Fruit fly (Drosophila melanogaster) whole organism: ENCODE results near the gene CG4955.

ENCODE experiments used
- CG8478 ChIP-seq: fragments of >200 bp; optimal IDR thresholded peaks from 2 replicates; lab custom pipeline; 2018; ENCODE audit warnings: inconsistent platforms
- Dll ChIP-seq: fragments of >200 bp; optimal IDR thresholded peaks from 2 replicates; lab custom pipeline; 2017
- EcR ChIP-seq, 2 experiments: fragments of >200 bp; optimal IDR thresholded peaks; 2 replicates each; lab custom pipeline; 2017; ENCODE audit warnings: missing biosample characterization in 2 of 2, missing genetic modification characterization in 2 of 2, missing genetic modification reagents in 2 of 2
- pan ChIP-seq: fragments of >200 bp; optimal IDR thresholded peaks from 2 replicates; lab custom pipeline; 2017
- psq ChIP-seq: fragments of >200 bp; optimal IDR thresholded peaks from 2 replicates; lab custom pipeline; 2017
- usp ChIP-seq: fragments of >200 bp; optimal IDR thresholded peaks from 2 replicates; lab custom pipeline; 2017; ENCODE audit warnings: missing biosample characterization, missing genetic modification characterization, mixed read lengths

CG4955 gene

DNA sequence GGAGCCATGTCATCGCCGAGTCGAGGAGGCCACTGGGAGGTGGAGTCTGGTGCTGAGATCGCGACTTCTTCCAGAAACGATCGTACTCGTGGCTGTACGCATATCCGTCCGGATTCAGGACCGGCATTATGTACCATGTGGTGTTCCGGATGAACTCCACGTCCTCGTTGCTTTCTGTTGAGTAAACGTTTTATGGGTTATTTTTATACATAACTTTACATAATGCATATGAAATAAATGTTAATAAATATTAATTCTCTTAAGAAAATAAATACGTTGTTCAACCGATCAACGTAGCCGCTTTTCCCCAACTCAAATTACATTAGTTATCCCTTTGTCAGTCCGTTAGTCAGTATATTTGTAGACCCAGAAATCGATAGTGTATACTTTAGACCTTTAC, at the start of gene CG4955:
CG4955 (plus strand) TSS at position 301 of the 400 bp plus-strand sequence.
- TF ChIP-seq psq (lab: Kevin White, UChicago): no peak
- TF ChIP-seq pan (lab: Kevin White, UChicago): no peak
- no peak for TF ChIP-seq CG8478 (lab: Kevin White, UChicago)
- TF ChIP-seq Dll (lab: Kevin White, UChicago): no peak
- TF ChIP-seq EcR (GFP tag; optimal IDR thresholded peaks at IDR 0.05; lab: Kevin White, UChicago): no peak
- no peak for TF ChIP-seq usp (GFP tag; lab: Kevin White, UChicago)

DNA sequence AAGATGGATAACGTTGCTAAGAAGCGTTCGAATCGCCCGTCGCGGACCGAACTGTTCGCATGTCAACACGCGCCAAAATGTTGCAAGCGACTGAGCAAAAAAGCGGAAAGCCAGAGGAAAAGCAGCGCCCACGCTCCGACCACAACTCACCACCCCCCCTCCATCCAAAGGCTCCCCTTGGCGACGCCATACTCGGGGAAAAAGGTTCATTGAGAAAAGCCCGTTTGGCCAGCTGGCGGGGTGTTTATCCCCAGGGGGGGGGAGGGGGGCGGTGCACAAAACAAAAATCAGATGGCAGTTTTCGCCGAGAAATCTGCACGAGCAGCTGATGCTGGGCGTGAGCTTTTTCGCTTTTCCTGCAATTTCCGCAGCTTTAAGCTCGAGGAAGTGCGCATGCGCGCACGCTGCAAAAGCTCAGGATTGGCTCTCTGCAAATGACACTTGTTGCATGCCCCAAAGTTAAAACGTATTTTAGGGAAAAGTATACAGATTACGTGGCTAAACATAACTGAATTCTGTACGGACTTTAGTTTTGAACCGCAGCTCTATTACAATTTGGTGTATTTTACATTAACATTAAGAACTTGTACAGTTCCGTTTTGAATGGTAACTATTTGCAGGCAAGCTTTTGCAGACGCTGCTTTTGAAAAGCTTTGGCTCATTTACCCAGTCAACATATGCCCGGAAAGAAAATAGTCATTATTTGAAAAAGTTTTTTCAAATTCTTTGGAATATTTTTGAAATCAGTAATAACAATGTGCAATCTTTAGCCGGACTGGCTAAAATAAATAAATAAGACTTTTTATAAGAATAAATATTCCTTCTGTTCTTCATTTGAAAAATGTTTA, 33.3 kb upstream of the CG4955 start:
- TF ChIP-seq psq (lab: Kevin White, UChicago) (no peak), Dll (lab: Kevin White, UChicago) (no peak), EcR (GFP tag; optimal IDR thresholded peaks at IDR 0.05; lab: Kevin White, UChicago) (no peak), CG8478 (lab: Kevin White, UChicago) (no peak), pan (lab: Kevin White, UChicago) (no peak), usp (GFP tag; lab: Kevin White, UChicago) (no peak)

DNA sequence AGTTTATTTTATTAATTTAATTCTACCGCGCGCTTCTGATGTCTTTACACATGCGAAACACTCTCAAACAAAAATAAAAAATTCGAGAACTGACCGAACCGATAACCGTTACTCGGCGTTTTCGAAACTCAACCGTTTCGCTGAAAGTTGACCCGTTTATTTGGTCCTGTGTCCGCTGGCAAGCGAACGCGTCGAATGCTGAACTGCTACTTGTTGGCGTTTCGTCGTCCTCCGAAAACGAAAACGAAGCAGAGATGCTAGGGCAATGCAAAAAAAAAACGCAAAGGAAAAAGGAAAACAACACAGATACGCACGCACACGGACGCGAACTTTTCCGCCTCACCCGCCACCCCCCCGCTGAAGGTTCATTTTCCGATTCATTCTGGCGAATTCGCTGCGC, 14.6 kb upstream of the CG4955 start, which contains the start of gene CG45002:
CG45002 (minus strand) TSS at position 101 of the 400 bp plus-strand sequence.
- TF ChIP-seq Dll (lab: Kevin White, UChicago): no peak
- no peak for TF ChIP-seq CG8478 (lab: Kevin White, UChicago)
- no peak for TF ChIP-seq pan (lab: Kevin White, UChicago)
- TF ChIP-seq usp (GFP tag; lab: Kevin White, UChicago): no peak

DNA sequence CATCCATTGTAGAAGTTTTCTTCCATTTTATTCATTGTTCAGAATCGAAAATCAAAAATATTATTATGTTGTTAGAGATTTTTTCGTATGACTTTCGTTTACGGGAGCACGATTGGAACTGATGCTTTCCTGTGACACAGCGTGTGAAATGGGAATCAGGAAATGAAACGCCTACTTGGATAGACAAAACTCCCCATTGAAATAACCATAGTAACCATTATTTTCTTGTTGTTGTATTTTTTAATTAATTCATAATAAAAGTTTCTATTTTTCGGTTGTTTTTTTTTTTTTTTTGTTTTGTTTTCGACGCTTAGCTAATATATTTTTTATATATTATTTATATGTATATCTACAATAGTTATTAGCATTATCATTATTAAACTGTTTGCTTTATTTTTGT, 12.8 kb upstream of the CG4955 start, which contains the start of gene CG43077:
CG43077 (minus strand) TSS at position 101 of the 400 bp plus-strand sequence.
- TF ChIP-seq usp (GFP tag; lab: Kevin White, UChicago) (no peak), CG8478 (lab: Kevin White, UChicago) (no peak), pan (lab: Kevin White, UChicago) (no peak), Dll (lab: Kevin White, UChicago) (no peak), psq (lab: Kevin White, UChicago) (no peak), EcR (GFP tag; optimal IDR thresholded peaks at IDR 0.05; lab: Kevin White, UChicago) (no peak)

DNA sequence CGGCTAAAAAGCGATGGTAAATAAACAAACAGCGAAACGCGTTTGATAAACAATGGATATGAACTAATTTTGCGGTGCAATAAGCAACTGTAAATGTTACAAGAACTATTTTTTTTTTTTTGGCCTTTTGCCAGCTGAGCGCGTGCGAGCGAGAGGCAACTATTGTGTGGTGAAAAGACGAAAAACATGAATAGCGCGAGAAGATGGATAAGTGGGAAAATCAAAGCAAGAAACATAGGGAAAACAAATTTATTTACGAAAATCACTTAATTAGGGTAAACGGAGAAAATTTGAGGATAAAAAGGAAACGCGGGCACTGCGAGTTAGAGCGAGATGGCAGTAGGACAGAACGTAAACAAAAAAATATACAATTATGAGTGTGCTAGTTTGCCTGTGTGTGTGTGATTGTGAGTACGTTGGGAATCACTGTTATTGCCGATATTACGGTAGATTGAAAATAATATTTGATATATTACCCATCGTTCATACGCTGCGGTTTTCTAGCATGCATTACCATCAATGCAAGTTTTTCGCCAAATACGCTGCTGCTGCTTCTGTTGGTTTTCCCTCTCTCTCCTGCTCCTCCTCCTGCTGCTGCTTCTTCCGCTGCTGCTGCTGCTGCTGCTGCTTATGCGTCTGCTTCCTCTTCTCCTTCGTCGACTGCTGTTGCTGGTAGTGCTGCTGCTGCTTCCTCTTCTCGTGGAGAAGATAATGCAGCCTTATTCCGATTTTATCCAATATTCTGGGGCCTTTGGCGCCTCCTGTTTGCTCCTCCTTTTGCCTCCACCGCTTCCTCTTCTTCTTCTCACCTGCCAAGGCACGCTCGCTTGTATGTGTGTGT, 4.6 kb upstream of the CG4955 start:
- TF ChIP-seq CG8478 (lab: Kevin White, UChicago): no peak
- TF ChIP-seq pan (lab: Kevin White, UChicago): no peak
- no peak for TF ChIP-seq usp (GFP tag; lab: Kevin White, UChicago)
- no peak for TF ChIP-seq Dll (lab: Kevin White, UChicago)
- no peak for TF ChIP-seq psq (lab: Kevin White, UChicago)
- TF ChIP-seq EcR (GFP tag; optimal IDR thresholded peaks at IDR 0.05; lab: Kevin White, UChicago): no peak

DNA sequence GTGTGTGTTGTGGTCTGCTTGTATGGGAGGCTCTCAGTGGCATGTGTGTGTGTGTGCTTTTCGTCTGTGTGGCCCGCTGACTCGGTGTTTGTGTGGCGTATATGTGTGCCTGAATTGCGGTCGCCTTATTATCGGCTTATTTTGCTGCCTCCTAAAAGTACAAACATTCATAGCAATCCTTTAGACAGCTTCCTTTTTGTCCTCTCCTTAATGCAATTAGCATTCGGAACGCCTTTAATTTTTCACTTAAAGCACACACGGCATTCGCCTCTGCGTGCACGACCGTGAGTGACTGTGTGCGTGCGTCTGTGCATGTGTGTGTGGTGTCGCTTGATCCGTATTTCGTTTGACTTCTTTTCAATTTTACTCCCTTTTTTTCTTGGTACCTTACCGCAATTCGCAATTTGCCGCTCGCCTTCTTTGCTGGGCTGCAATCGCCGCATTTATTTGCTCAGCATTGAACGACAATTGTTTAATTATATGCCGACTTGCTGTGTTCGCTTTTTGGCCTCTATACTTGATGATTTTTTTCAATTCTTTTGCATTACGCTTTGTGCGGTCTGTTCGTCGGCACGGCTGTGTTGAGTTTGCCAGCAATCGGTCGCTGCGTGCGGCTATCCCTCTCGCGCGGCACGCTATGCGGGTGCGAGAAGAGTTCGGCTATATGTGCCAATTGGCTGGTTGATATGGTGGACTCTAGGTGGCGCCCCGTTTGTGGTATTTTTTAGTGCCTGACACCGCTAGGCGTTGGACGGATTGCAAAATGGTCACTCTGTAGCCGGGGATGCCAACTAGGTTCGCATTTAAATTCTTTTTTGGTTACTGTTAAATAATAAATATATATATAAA, 3.7 kb upstream of the CG4955 start, which contains the start of gene wcy:
wcy (minus strand) TSS at position 608 of the 849 bp plus-strand sequence.
- no peak for TF ChIP-seq Dll (lab: Kevin White, UChicago)
- no peak for TF ChIP-seq pan (lab: Kevin White, UChicago)
- peak; percentile 67 for TF ChIP-seq CG8478 (lab: Kevin White, UChicago)

DNA sequence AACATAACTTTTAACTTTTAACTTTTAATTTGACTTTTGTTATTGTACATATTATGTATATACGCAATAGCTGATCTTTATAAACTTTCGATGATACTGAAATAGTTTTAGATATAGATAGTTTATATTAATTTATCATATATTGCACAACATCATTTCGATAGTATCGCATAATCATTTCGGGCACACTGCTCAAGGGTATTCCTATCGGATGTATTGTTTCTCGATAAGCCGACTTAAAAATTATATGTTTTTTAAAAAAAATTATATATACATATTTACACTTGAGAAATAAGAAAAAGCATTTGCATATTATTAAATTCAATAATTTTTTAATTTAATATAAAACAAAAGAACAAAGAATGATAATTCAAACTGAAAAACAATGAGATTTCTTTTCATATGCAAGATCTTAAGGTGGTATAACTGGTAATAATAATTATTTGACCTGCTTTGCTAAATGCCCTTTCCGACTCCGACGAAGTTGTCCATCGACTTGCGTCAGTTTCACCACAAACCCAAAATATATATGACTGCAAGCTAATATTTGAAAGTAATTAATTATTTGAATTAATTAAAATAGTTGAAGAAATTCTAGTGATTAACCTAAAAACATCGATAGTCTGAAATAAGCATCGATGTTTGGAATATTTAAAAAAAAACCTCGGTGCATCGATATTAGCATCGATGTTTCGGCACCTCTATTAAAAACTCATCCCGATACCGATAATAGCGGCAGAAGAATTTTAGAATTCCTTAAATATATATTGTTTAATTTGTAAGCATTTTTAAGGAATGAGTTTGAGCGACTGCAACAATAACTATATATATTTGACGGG, 2.9 kb upstream of the CG4955 start, which contains the start of gene CG4949:
CG4949 (plus strand) TSS at position 698 of the 839 bp plus-strand sequence.
- no peak for TF ChIP-seq CG8478 (lab: Kevin White, UChicago)

DNA sequence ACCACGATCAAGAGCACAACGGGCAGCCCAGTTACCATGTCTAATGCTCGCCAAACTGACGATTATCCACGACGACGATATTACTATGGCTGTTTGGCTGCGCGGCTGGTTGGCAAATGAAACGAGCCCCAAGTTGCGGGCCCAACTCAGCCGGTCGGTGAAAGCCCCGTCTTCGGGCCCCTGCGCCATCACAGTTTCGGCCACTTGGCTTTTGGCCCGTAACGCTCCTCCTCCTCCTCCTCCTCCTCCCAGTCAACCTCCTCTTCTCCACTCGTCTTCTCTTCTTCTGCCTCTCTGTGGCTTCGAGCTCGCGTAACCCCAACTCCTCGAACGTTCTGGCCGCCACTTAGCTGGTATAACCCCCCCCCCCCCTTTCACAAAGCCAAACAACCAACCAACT, 6.3 kb downstream of the CG4955 start, which contains the start of gene CG8945:
CG8945 (minus strand) TSS at position 101 of the 400 bp plus-strand sequence.
- TF ChIP-seq EcR (GFP tag; optimal IDR thresholded peaks at IDR 0.05; lab: Kevin White, UChicago) (no peak), psq (lab: Kevin White, UChicago) (no peak), usp (GFP tag; lab: Kevin White, UChicago) (no peak), pan (lab: Kevin White, UChicago) (no peak), Dll (lab: Kevin White, UChicago) (no peak), CG8478 (lab: Kevin White, UChicago) (no peak)

DNA sequence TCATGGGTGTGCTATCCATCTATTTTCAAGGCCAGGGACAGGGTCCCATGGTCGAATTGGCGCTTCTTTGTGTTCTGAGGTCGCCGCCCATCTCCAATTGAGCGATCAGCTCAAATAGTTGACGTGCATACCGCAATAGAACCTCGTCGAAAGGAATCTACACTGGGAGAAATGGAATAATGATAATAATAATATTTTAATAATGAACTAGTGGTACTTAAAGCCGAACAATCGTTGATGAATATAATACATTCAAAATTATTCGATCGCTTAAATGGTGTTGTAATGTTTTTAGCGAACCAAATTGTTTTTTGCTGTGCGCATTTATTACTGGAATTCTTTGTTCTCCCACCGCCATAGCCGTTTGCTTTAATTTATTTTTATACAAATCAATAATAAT, 9.3 kb downstream of the CG4955 start:
- TF ChIP-seq usp (GFP tag; lab: Kevin White, UChicago) (no peak), CG8478 (lab: Kevin White, UChicago) (no peak), pan (lab: Kevin White, UChicago) (no peak), psq (lab: Kevin White, UChicago) (no peak), EcR (GFP tag; optimal IDR thresholded peaks at IDR 0.05; lab: Kevin White, UChicago) (no peak), Dll (lab: Kevin White, UChicago) (no peak)
